Worm (Caenorhabditis elegans) whole organism, L4 larva: ENCODE results near the gene eif-3.L.

ENCODE experiments used
- dmd-9 ChIP-seq: fragments of 200-800 bp; sonication (Bioruptor generic); IDR thresholded peaks from 2 replicates; pipeline ENCODE4 v1.3.6; 2022; ENCODE audit warnings: missing genetic modification reagents, missing genetic modification characterization, missing compliant biosample characterization
- jun-1 ChIP-seq: fragments of 150-350 bp; optimal IDR thresholded peaks from 2 replicates; lab custom pipeline; 2014; ENCODE audit warnings: missing biosample characterization, missing genetic modification reagents, missing genetic modification characterization
- nhr-11 ChIP-seq: fragments of 150-350 bp; optimal IDR thresholded peaks from 2 replicates; lab custom pipeline; 2014; ENCODE audit warnings: missing biosample characterization, missing genetic modification characterization
- nhr-42 ChIP-seq: fragments of 200-800 bp; sonication (Bioruptor generic); IDR thresholded peaks from 2 replicates; pipeline ENCODE4 v1.3.6; 2022; ENCODE audit warnings: missing genetic modification characterization, missing compliant biosample characterization
- nhr-76 ChIP-seq: fragments of 150-350 bp; optimal IDR thresholded peaks from 2 replicates; lab custom pipeline; 2014; ENCODE audit warnings: missing biosample characterization, missing genetic modification characterization
- nhr-77 ChIP-seq: fragments of 150-350 bp; optimal IDR thresholded peaks from 2 replicates; lab custom pipeline; 2014; ENCODE audit warnings: missing biosample characterization, missing genetic modification characterization
- pha-4 ChIP-seq, 2 experiments: fragments of 150-350 bp in 1 of 2; fragments of 200-800 bp in 1 of 2; sonication (Bioruptor generic) in 1 of 2; IDR thresholded peaks in 1 of 2; optimal IDR thresholded peaks in 1 of 2; 2 replicates each; pipeline versions ENCODE4 v1.3.6 to Lab custom; 2014 to 2022; ENCODE audit warnings: missing genetic modification characterization in 2 of 2, missing genetic modification reagents in 2 of 2, missing biosample characterization in 1 of 2, missing compliant biosample characterization in 1 of 2
- pqm-1 ChIP-seq: sonication (generic microtip); optimal IDR thresholded peaks from 2 replicates; lab custom pipeline; 2017; ENCODE audit warnings: missing biosample characterization, missing genetic modification characterization

DNA sequence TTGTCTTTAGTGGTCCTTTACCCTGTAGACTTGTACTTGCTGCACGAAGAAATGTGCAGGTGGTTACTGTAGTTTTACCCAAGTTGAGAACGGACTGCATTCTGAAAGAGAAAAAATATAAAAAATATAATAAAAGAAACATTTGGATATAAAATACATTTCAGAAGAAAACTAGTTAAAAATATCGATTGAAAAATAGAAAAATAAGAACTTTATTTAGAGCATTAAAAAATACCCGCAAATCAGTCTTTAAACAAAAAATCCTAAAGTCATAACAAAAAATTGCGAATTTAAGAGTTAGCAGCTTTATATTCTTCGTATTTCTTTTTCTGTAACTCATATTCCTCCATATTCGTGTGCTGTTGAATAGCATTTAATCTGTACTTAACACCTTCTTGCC lies 46.5 kb upstream of the eif-3.L start, which contains the start of gene C25H3.7:
- TF ChIP-seq pqm-1 (tag; lab: Kevin White, UChicago) (no peak), nhr-76 (no peak), nhr-11 (tag; lab: Kevin White, UChicago) (no peak), dmd-9 (GFP tag; lab: Robert Waterston, UW) (no peak), nhr-77 (no peak), nhr-42 (GFP tag; lab: Robert Waterston, UW) (no peak), pha-4 (GFP tag; IDR thresholded peaks at IDR 0.05; lab: Robert Waterston, UW) (no peak), pha-4 (tag; optimal IDR thresholded peaks at IDR 0.05; lab: Kevin White, UChicago) (no peak), jun-1 (tag; lab: Kevin White, UChicago) (no peak)
